Worm (Caenorhabditis elegans) whole organism, mixed stage, embryonic: ENCODE results near the gene ubxn-4.

ENCODE experiments used
- bed-3 ChIP-seq: fragments of 200-800 bp; sonication (Bioruptor generic); optimal IDR thresholded peaks from 3 replicates; lab custom pipeline; 2018; ENCODE audit warnings: mild to moderate bottlenecking, missing genetic modification characterization, moderate library complexity, missing compliant biosample characterization
- blmp-1 ChIP-seq: fragments of 150-350 bp; optimal IDR thresholded peaks from 2 replicates; lab custom pipeline; 2014; ENCODE audit warnings: missing biosample characterization, missing genetic modification characterization
- ceh-39 ChIP-seq: fragments of 150-350 bp; optimal IDR thresholded peaks from 2 replicates; lab custom pipeline; 2014; ENCODE audit warnings: missing biosample characterization, missing genetic modification characterization
- ceh-43 ChIP-seq: fragments of 200-800 bp; sonication (Bioruptor generic); optimal IDR thresholded peaks from 2 replicates; lab custom pipeline; 2018; ENCODE audit warnings: mild to moderate bottlenecking, missing genetic modification characterization, moderate library complexity, missing compliant biosample characterization
- ces-1 ChIP-seq: fragments of 150-350 bp; optimal IDR thresholded peaks from 2 replicates; lab custom pipeline; 2014; ENCODE audit warnings: missing biosample characterization, missing genetic modification reagents, missing genetic modification characterization
- drap-1 ChIP-seq: fragments of 200-800 bp; sonication (Bioruptor generic); optimal IDR thresholded peaks from 3 replicates; lab custom pipeline; 2018; ENCODE audit warnings: mild to moderate bottlenecking, missing genetic modification characterization, missing compliant biosample characterization
- elt-1 ChIP-seq: sonication (generic microtip); optimal IDR thresholded peaks from 2 replicates; lab custom pipeline; 2017; ENCODE audit warnings: missing genetic modification characterization, mild to moderate bottlenecking, missing compliant biosample characterization, antibody characterized with exemption, moderate library complexity, borderline replicate concordance; ENCODE audit not compliant: insufficient read depth
- elt-3 ChIP-seq: fragments of 150-350 bp; optimal IDR thresholded peaks from 2 replicates; lab custom pipeline; 2014; ENCODE audit warnings: missing biosample characterization, missing genetic modification characterization
- hlh-1 ChIP-seq: fragments of 150-350 bp; optimal IDR thresholded peaks from 2 replicates; lab custom pipeline; 2014; ENCODE audit warnings: missing biosample characterization, missing genetic modification reagents, missing genetic modification characterization
- lin-13 ChIP-seq: fragments of 150-350 bp; optimal IDR thresholded peaks from 2 replicates; lab custom pipeline; 2014; ENCODE audit warnings: missing biosample characterization, missing genetic modification characterization
- lin-32 ChIP-seq: fragments of 200-800 bp; sonication (Bioruptor generic); optimal IDR thresholded peaks from 2 replicates; lab custom pipeline; 2018; ENCODE audit warnings: mild to moderate bottlenecking, missing genetic modification characterization, missing compliant biosample characterization
- lsy-2 ChIP-seq: fragments of 150-350 bp; optimal IDR thresholded peaks from 2 replicates; lab custom pipeline; 2014; ENCODE audit warnings: missing biosample characterization, missing genetic modification characterization
- mab-5 ChIP-seq: fragments of 150-350 bp; optimal IDR thresholded peaks from 2 replicates; lab custom pipeline; 2014; ENCODE audit warnings: missing biosample characterization, missing genetic modification characterization
- mep-1 ChIP-seq: fragments of 150-350 bp; optimal IDR thresholded peaks from 2 replicates; lab custom pipeline; 2017; ENCODE audit warnings: missing biosample characterization, missing genetic modification reagents, missing genetic modification characterization, inconsistent platforms
- nhr-12 ChIP-seq: fragments of 150-350 bp; optimal IDR thresholded peaks from 2 replicates; lab custom pipeline; 2014; ENCODE audit warnings: missing biosample characterization, missing genetic modification characterization
- nhr-2 ChIP-seq: fragments of 150-350 bp; optimal IDR thresholded peaks from 2 replicates; lab custom pipeline; 2014; ENCODE audit warnings: missing biosample characterization, missing genetic modification characterization
- nhr-237 ChIP-seq: fragments of 150-350 bp; optimal IDR thresholded peaks from 2 replicates; lab custom pipeline; 2014; ENCODE audit warnings: missing biosample characterization, missing genetic modification characterization
- nhr-28 ChIP-seq: fragments of 150-350 bp; optimal IDR thresholded peaks from 2 replicates; lab custom pipeline; 2014; ENCODE audit warnings: missing biosample characterization, missing genetic modification characterization
- nhr-76 ChIP-seq: sonication (generic microtip); optimal IDR thresholded peaks from 2 replicates; lab custom pipeline; 2017; ENCODE audit warnings: missing biosample characterization, missing genetic modification characterization
- pha-4 ChIP-seq: fragments of 150-350 bp; optimal IDR thresholded peaks from 2 replicates; lab custom pipeline; 2018; ENCODE audit warnings: missing biosample characterization, missing genetic modification reagents, missing genetic modification characterization
- sem-2 ChIP-seq: fragments of 200-800 bp; sonication (Bioruptor generic); optimal IDR thresholded peaks from 2 replicates; lab custom pipeline; 2018; ENCODE audit warnings: mild to moderate bottlenecking, missing genetic modification characterization, missing compliant biosample characterization
- snpc-4 ChIP-seq: fragments of 150-350 bp; optimal IDR thresholded peaks from 2 replicates; lab custom pipeline; 2014; ENCODE audit warnings: missing biosample characterization, missing genetic modification characterization
- tbx-8 ChIP-seq: fragments of 200-800 bp; sonication (Bioruptor generic); optimal IDR thresholded peaks from 2 replicates; lab custom pipeline; 2018; ENCODE audit warnings: mild to moderate bottlenecking, missing genetic modification characterization, moderate library complexity, missing compliant biosample characterization
- unc-120 ChIP-seq: sonication (generic microtip); optimal IDR thresholded peaks from 2 replicates; lab custom pipeline; 2017; ENCODE audit warnings: missing genetic modification characterization, missing compliant biosample characterization; ENCODE audit not compliant: poor library complexity, severe bottlenecking
- unc-39 ChIP-seq: fragments of 150-350 bp; optimal IDR thresholded peaks from 2 replicates; lab custom pipeline; 2014; ENCODE audit warnings: missing biosample characterization, missing genetic modification characterization
- unc-62 ChIP-seq: fragments of 150-350 bp; optimal IDR thresholded peaks from 2 replicates; lab custom pipeline; 2014; ENCODE audit warnings: missing biosample characterization, missing genetic modification reagents, missing genetic modification characterization
- zip-8 ChIP-seq: fragments of 150-350 bp; optimal IDR thresholded peaks from 2 replicates; lab custom pipeline; 2014; ENCODE audit warnings: missing biosample characterization, missing genetic modification characterization
- ztf-11 ChIP-seq: fragments of 150-350 bp; optimal IDR thresholded peaks from 2 replicates; lab custom pipeline; 2014; ENCODE audit warnings: missing biosample characterization, missing genetic modification characterization

Gene ubxn-4

DNA sequence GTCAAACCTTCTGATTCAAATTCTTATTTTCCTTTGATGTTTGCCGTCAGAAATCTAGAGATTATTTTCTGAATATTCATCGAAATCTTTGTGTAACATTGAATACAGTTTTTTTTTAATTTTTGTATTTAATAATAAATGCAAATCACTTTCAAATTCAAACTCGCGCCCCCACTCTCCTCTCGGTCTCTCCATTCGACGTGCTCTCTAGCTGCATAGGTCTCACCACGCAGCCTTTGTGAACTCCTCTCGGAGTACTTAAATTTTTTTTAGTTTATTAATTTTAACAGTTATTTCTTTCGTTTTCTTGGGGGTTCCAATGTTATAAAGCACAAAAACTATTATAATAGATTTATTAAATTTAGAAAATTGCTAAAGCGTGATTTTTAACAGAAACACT lies 35.2 kb downstream of the ubxn-4 start:
- no peak for TF ChIP-seq nhr-2 (tag; lab: Kevin White, UChicago)
- no peak for TF ChIP-seq unc-120 (tag; lab: Kevin White, UChicago)
- no peak for TF ChIP-seq nhr-12 (tag; lab: Kevin White, UChicago)
- TF ChIP-seq tbx-8 (GFP tag; lab: Kevin White, UChicago): no peak
- no peak for TF ChIP-seq lin-32 (GFP tag; lab: Kevin White, UChicago)
- no peak for TF ChIP-seq hlh-1 (tag; lab: Kevin White, UChicago)
- TF ChIP-seq lsy-2 (tag; lab: Kevin White, UChicago): no peak
- no peak for TF ChIP-seq bed-3 (GFP tag; lab: Kevin White, UChicago)
- no peak for TF ChIP-seq pha-4
- TF ChIP-seq blmp-1: no peak
- no peak for TF ChIP-seq elt-1
- no peak for TF ChIP-seq sem-2
- TF ChIP-seq mep-1 (tag; lab: Kevin White, UChicago): no peak
- TF ChIP-seq mab-5: no peak
- TF ChIP-seq ceh-43: no peak
- TF ChIP-seq, all 35 proteins: peak for 0

DNA sequence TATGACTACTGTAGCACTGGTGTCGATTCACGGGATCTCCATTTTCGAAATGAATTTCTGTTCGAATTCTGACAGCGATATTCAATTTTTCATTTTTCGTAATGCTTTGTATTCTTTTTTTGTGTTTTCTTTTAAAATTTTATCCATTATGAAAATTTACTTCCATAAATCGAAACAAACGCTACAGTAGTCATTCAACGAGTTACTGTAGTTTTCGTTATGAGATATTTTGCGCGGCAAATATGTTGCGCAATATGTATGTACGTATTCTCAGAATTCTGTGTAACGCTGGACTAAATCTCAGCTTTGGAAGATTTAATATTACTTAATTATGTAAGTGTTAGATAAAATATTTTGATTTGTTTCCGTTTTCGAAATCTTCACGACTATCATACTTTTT lies 36.2 kb downstream of the ubxn-4 start:
- TF ChIP-seq lin-32 (GFP tag; lab: Kevin White, UChicago): no peak
- peak; percentile 92 for TF ChIP-seq zip-8 (tag; lab: Kevin White, UChicago)

DNA sequence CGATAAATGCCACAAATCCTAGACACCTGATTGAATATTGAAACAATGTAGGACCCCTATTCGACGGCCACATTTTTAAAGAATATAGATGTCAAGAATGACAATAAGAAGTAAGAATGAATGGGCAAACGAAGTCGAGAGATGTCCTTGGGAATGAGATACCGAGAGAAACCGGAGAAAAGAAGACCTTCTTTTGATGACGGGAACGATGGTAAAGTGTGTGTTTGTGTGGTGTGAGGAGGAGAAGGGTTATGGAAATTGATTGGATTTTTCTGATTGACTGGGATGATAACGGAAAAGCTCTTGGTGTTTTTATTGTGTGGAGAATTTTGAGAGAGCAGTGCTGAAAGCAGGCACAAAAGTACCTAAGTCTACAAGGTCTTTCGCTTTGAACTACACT lies 36.7 kb downstream of the ubxn-4 start, which contains the start of gene R05D3.9:
R05D3.9 (minus strand) TSS at position 101 of the 400 bp plus-strand sequence.
- TF ChIP-seq mab-5 (no peak), pha-4 (no peak), nhr-76 (tag; lab: Kevin White, UChicago) (no peak), lsy-2 (tag; lab: Kevin White, UChicago) (no peak), tbx-8 (GFP tag; lab: Kevin White, UChicago) (no peak), snpc-4 (tag; lab: Kevin White, UChicago) (no peak), sem-2 (no peak), lin-13 (tag; lab: Kevin White, UChicago) (no peak)
- TF ChIP-seq, all 35 proteins: peak for 0

DNA sequence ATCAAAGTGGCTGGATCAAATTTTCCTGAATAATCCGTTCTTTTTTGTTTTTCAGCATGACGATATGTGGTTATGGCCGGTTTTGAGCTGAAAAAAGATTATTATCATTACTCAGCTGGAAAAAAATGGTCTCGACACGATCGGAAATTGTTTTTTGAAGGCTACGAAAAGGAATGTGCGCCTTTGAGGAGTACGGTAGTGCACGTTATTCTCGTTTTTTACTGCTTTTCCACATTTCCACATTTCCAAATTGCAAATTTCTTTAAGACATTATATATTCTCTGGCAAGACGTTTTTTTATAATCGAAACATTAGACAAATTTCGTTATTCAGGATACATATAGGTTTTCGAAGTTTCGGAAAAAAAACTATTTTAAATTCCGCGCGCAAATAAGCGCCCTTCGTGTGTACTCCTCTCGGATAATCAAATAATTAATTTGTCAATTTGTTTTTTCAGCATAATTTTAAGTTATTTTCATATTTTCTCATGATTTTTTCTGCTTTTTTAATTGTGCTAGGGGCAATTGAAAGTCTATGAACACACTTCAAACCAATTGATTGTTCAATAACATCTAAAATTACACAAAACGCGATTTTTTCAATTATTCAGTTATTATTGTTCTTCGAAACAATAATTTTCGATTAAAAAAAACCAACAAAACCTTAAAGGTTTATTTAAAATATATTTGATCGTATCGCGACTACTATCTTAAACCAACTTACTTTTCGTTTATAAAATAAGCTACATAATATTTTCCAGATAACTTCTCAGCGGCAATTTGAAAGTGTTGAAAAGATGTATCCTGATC lies 41.9 kb downstream of the ubxn-4 start, which contains the start of gene R05D3.3:
R05D3.3 (plus strand) TSS at position 759 of the 809 bp plus-strand sequence.
- TF ChIP-seq unc-39 (tag; lab: Kevin White, UChicago) (no peak), hlh-1 (tag; lab: Kevin White, UChicago) (no peak), zip-8 (tag; lab: Kevin White, UChicago) (no peak), lin-32 (GFP tag; lab: Kevin White, UChicago) (no peak)

DNA sequence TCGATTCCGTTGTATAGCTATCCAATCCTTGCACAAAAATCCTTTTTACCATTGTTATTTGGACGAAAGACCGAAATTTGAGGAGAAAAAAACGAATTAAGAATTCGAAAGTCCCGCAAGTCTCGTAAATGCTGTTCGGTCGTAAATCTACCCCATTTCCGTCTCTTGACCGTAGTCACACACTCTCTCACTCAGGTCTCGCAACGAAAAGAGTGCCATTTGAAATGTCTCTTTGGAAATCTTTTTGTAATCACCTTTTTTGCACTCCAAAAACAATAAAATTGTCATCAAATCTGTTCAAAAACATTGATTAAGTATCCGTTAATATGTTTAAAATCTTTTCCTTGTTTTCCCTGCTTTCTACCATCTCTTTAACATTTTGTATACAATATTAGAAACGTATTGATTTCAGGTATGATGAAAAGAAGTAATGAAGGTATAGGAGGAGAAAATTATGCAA lies 47.1 kb downstream of the ubxn-4 start, which contains the start of the genes R05D3.8 and rfp-1:
R05D3.8 (minus strand) TSS at position 115 of the 460 bp plus-strand sequence.
rfp-1 (plus strand) TSS at position 410 of the 460 bp plus-strand sequence.
- no peak for TF ChIP-seq blmp-1
- peak; percentile 11 for TF ChIP-seq nhr-12 (tag; lab: Kevin White, UChicago)
- no peak for TF ChIP-seq elt-1
- peak; percentile 50 for TF ChIP-seq unc-120 (tag; lab: Kevin White, UChicago)
- no peak for TF ChIP-seq elt-3
- peak; percentile 96 for TF ChIP-seq lsy-2 (tag; lab: Kevin White, UChicago)
- TF ChIP-seq drap-1 (GFP tag; lab: Kevin White, UChicago): no peak
- TF ChIP-seq ceh-39 (tag; lab: Kevin White, UChicago): peak; percentile 59
- TF ChIP-seq pha-4: peak; percentile 51
- peak; percentile 23 for TF ChIP-seq nhr-2 (tag; lab: Kevin White, UChicago)
- peak; percentile 13 for TF ChIP-seq nhr-28
- TF ChIP-seq lin-13 (tag; lab: Kevin White, UChicago): no peak
- TF ChIP-seq ztf-11 (tag; lab: Kevin White, UChicago): no peak
- peak; percentile 83 for TF ChIP-seq mep-1 (tag; lab: Kevin White, UChicago)
- no peak for TF ChIP-seq mab-5
- TF ChIP-seq snpc-4 (tag; lab: Kevin White, UChicago): no peak
- peak; percentile 51 for TF ChIP-seq unc-62 (GFP tag; lab: Kevin White, UChicago)
- TF ChIP-seq hlh-1 (tag; lab: Kevin White, UChicago): peak; percentile 43
- peak; percentile 65 for TF ChIP-seq ces-1 (GFP tag; lab: Kevin White, UChicago)
- peak; percentile 75 for TF ChIP-seq nhr-237 (tag; lab: Kevin White, UChicago)
